Fruit fly (Drosophila melanogaster) whole organism, embryonic: ENCODE results near the gene CG15408.

ENCODE experiments used
- CG10147 ChIP-seq: fragments of 200-800 bp; sonication (Bioruptor generic); optimal IDR thresholded peaks from 2 replicates; lab custom pipeline; 2019; ENCODE audit warnings: missing biosample characterization, mild to moderate bottlenecking, missing genetic modification characterization, moderate library complexity
- CG10321 ChIP-seq: fragments of 200-800 bp; sonication (Bioruptor generic); IDR thresholded peaks from 2 replicates; pipeline ENCODE4 v1.3.6; 2022; ENCODE audit warnings: missing biosample characterization, missing genetic modification characterization
- CG10431 ChIP-seq: fragments of 200-800 bp; sonication (Bioruptor generic); optimal IDR thresholded peaks from 3 replicates; lab custom pipeline; 2018; ENCODE audit warnings: missing biosample characterization, mild to moderate bottlenecking, missing genetic modification characterization
- CG1233 ChIP-seq: fragments of 200-800 bp; sonication (Bioruptor generic); optimal IDR thresholded peaks from 4 replicates; lab custom pipeline; 2018; ENCODE audit warnings: missing biosample characterization, mild to moderate bottlenecking, missing genetic modification characterization
- CG12769 ChIP-seq: fragments of 200-800 bp; sonication (Bioruptor generic); optimal IDR thresholded peaks from 2 replicates; lab custom pipeline; 2019; ENCODE audit warnings: missing biosample characterization, mild to moderate bottlenecking, missing genetic modification characterization, moderate library complexity
- CG14710 ChIP-seq: fragments of 200-800 bp; sonication (Bioruptor generic); optimal IDR thresholded peaks from 3 replicates; lab custom pipeline; 2019; ENCODE audit warnings: missing biosample characterization, mild to moderate bottlenecking, missing genetic modification characterization, moderate library complexity
- CG14965 ChIP-seq: fragments of 200-800 bp; sonication (Bioruptor generic); optimal IDR thresholded peaks from 2 replicates; lab custom pipeline; 2016; ENCODE audit warnings: missing biosample characterization, missing genetic modification characterization, borderline replicate concordance
- CG15073 ChIP-seq: fragments of 200-800 bp; sonication (Bioruptor generic); optimal IDR thresholded peaks from 2 replicates; lab custom pipeline; 2016; ENCODE audit warnings: missing biosample characterization, missing genetic modification characterization
- CG1603 ChIP-seq: fragments of 200-800 bp; sonication (Bioruptor generic); optimal IDR thresholded peaks from 2 replicates; lab custom pipeline; 2019; ENCODE audit warnings: missing biosample characterization, mild to moderate bottlenecking, missing genetic modification characterization, moderate library complexity
- CG16863 ChIP-seq: fragments of 200-800 bp; sonication (Bioruptor generic); optimal IDR thresholded peaks from 3 replicates; lab custom pipeline; 2016; ENCODE audit warnings: missing biosample characterization, missing genetic modification characterization
- CG18599 ChIP-seq: fragments of 200-800 bp; sonication (Bioruptor generic); optimal IDR thresholded peaks from 3 replicates; lab custom pipeline; 2017; ENCODE audit warnings: missing biosample characterization, missing genetic modification characterization, mild to moderate bottlenecking, moderate library complexity, missing genetic modification reagents
- CG30431 ChIP-seq: fragments of 200-800 bp; sonication (Bioruptor generic); optimal IDR thresholded peaks from 2 replicates; lab custom pipeline; 2017; ENCODE audit warnings: missing biosample characterization, missing genetic modification characterization
- CG31224 ChIP-seq: fragments of 200-800 bp; sonication (Bioruptor generic); IDR thresholded peaks from 2 replicates; pipeline ENCODE4 v1.3.6; 2022; ENCODE audit warnings: missing biosample characterization, missing genetic modification characterization
- CG3838 ChIP-seq: fragments of 200-800 bp; sonication (Bioruptor generic); optimal IDR thresholded peaks from 3 replicates; lab custom pipeline; 2016; ENCODE audit warnings: missing biosample characterization, missing genetic modification characterization
- CG43689 ChIP-seq: fragments of 200-800 bp; sonication (Bioruptor generic); IDR thresholded peaks from 2 replicates; pipeline ENCODE4 v1.3.6; 2022; ENCODE audit warnings: missing biosample characterization, missing genetic modification characterization
- CG4730 ChIP-seq: fragments of 200-800 bp; sonication (Bioruptor generic); IDR thresholded peaks from 2 replicates; pipeline ENCODE4 v1.3.6; 2022; ENCODE audit warnings: missing biosample characterization, missing genetic modification characterization
- CG6272 ChIP-seq: fragments of 200-800 bp; sonication (Bioruptor generic); IDR thresholded peaks from 2 replicates; pipeline ENCODE4 v1.3.6; 2022; ENCODE audit warnings: missing biosample characterization, missing genetic modification characterization
- CG8924 ChIP-seq: fragments of 200-800 bp; optimal IDR thresholded peaks from 3 replicates; lab custom pipeline; 2019; ENCODE audit warnings: missing biosample characterization, mild to moderate bottlenecking, missing genetic modification characterization, moderate library complexity
- CG9437 ChIP-seq: fragments of 200-800 bp; sonication (Bioruptor generic); optimal IDR thresholded peaks from 2 replicates; lab custom pipeline; 2018; ENCODE audit warnings: missing biosample characterization, mild to moderate bottlenecking, missing genetic modification characterization
- CG9797 ChIP-seq: fragments of 200-800 bp; sonication (Bioruptor generic); optimal IDR thresholded peaks from 3 replicates; lab custom pipeline; 2018; ENCODE audit warnings: missing biosample characterization, mild to moderate bottlenecking, missing genetic modification characterization
- Ets65A ChIP-seq: fragments of 200-800 bp; sonication (Bioruptor generic); peaks from one replicate; lab custom pipeline; 2016; ENCODE audit warnings: missing biosample characterization, missing genetic modification characterization
- HLHmδ ChIP-seq: fragments of 200-800 bp; sonication (Bioruptor generic); optimal IDR thresholded peaks from 2 replicates; lab custom pipeline; 2018; ENCODE audit warnings: missing biosample characterization, mild to moderate bottlenecking, missing genetic modification characterization, moderate library complexity
- Hr39 ChIP-seq: fragments of >200 bp; optimal IDR thresholded peaks from 2 replicates; lab custom pipeline; 2017
- Hsf ChIP-seq: fragments of 200-800 bp; sonication (Bioruptor generic); optimal IDR thresholded peaks from 3 replicates; lab custom pipeline; 2016; ENCODE audit warnings: missing biosample characterization, missing genetic modification characterization
- NC2α ChIP-seq: fragments of 200-800 bp; sonication (Bioruptor generic); optimal IDR thresholded peaks from 2 replicates; lab custom pipeline; 2016; ENCODE audit warnings: missing biosample characterization, missing genetic modification characterization
- NC2β ChIP-seq: fragments of 200-800 bp; sonication (Bioruptor generic); optimal IDR thresholded peaks from 2 replicates; lab custom pipeline; 2016; ENCODE audit warnings: missing biosample characterization, missing genetic modification characterization
- Nf-YA ChIP-seq: fragments of 200-800 bp; sonication (Bioruptor generic); IDR thresholded peaks from 2 replicates; pipeline ENCODE4 v1.3.6; 2022; ENCODE audit warnings: missing biosample characterization, missing genetic modification characterization
- Nf-YB ChIP-seq: fragments of 200-800 bp; sonication (Bioruptor generic); optimal IDR thresholded peaks from 3 replicates; lab custom pipeline; 2019; ENCODE audit warnings: missing biosample characterization, mild to moderate bottlenecking, missing genetic modification characterization, moderate library complexity
- Sin3A ChIP-seq: fragments of >200 bp; optimal IDR thresholded peaks from 2 replicates; lab custom pipeline; 2018
- Sry-β ChIP-seq: fragments of 200-800 bp; sonication (Bioruptor generic); optimal IDR thresholded peaks from 2 replicates; lab custom pipeline; 2018; ENCODE audit warnings: missing biosample characterization, mild to moderate bottlenecking, missing genetic modification characterization, moderate library complexity
- Ssrp ChIP-seq: fragments of 200-800 bp; sonication (Bioruptor generic); optimal IDR thresholded peaks from 2 replicates; lab custom pipeline; 2018; ENCODE audit warnings: missing biosample characterization, mild to moderate bottlenecking, missing genetic modification characterization, moderate library complexity
- az2 ChIP-seq: fragments of 200-800 bp; sonication (Bioruptor generic); optimal IDR thresholded peaks from 3 replicates; lab custom pipeline; 2016; ENCODE audit warnings: missing biosample characterization, missing genetic modification characterization
- btn ChIP-seq: fragments of 200-800 bp; sonication (Bioruptor generic); optimal IDR thresholded peaks from 2 replicates; lab custom pipeline; 2016; ENCODE audit warnings: missing biosample characterization, missing genetic modification characterization
- caup ChIP-seq: fragments of 200-800 bp; sonication (Bioruptor generic); optimal IDR thresholded peaks from 3 replicates; lab custom pipeline; 2017; ENCODE audit warnings: missing biosample characterization, mild to moderate bottlenecking, missing genetic modification characterization, moderate library complexity; ENCODE audit not compliant: severe bottlenecking
- danr ChIP-seq: fragments of 200-800 bp; sonication (Bioruptor generic); IDR thresholded peaks from 2 replicates; pipeline ENCODE4 v1.3.6; 2022; ENCODE audit warnings: missing biosample characterization, missing genetic modification characterization
- emc ChIP-seq: fragments of 200-800 bp; sonication (Bioruptor generic); optimal IDR thresholded peaks from 2 replicates; lab custom pipeline; 2016; ENCODE audit warnings: missing biosample characterization, missing genetic modification characterization
- fd64A ChIP-seq: fragments of 200-800 bp; sonication (Bioruptor generic); optimal IDR thresholded peaks from 3 replicates; lab custom pipeline; 2018; ENCODE audit warnings: missing biosample characterization, mild to moderate bottlenecking, missing genetic modification characterization
- inv ChIP-seq: fragments of 200-800 bp; sonication (Bioruptor generic); IDR thresholded peaks from 2 replicates; pipeline ENCODE4 v1.3.6; 2022; ENCODE audit warnings: missing biosample characterization, missing genetic modification characterization; ENCODE audit not compliant: partially characterized antibody
- ken ChIP-seq: fragments of 200-800 bp; sonication (Bioruptor generic); IDR thresholded peaks from 3 replicates; pipeline ENCODE4 v1.3.6; 2022; ENCODE audit warnings: missing biosample characterization, missing genetic modification characterization
- knrl ChIP-seq: fragments of 200-800 bp; sonication (Bioruptor generic); IDR thresholded peaks from 3 replicates; pipeline ENCODE4 v1.3.6; 2022; ENCODE audit warnings: missing biosample characterization, missing genetic modification characterization; ENCODE audit not compliant: partially characterized antibody
- otp ChIP-seq: fragments of 200-800 bp; sonication (Bioruptor generic); IDR thresholded peaks from 3 replicates; pipeline ENCODE4, ENCODE4 v1.3.6; 2022; ENCODE audit warnings: missing biosample characterization, missing genetic modification characterization
- pan ChIP-seq, 4 experiments: fragments of >200 bp in 3 of 4; fragments of 200-800 bp in 1 of 4; sonication (Bioruptor generic) in 1 of 4; optimal IDR thresholded peaks in 3 of 4; IDR thresholded peaks in 1 of 4; 2 replicates each; pipeline versions ENCODE4 v1.3.6 to Lab custom; 2017 to 2022; ENCODE audit warnings: missing biosample characterization in 2 of 4, missing genetic modification characterization in 2 of 4, mixed read lengths in 1 of 4
- pho ChIP-seq: fragments of 200-800 bp; sonication (Bioruptor generic); optimal IDR thresholded peaks from 2 replicates; lab custom pipeline; 2016; ENCODE audit warnings: missing biosample characterization, missing genetic modification characterization
- phol ChIP-seq: fragments of 200-800 bp; sonication (Bioruptor generic); optimal IDR thresholded peaks from 3 replicates; lab custom pipeline; 2018; ENCODE audit warnings: missing biosample characterization, mild to moderate bottlenecking, missing genetic modification characterization, moderate library complexity
- schlank ChIP-seq: fragments of 200-800 bp; sonication (Bioruptor generic); optimal IDR thresholded peaks from 2 replicates; lab custom pipeline; 2018; ENCODE audit warnings: missing biosample characterization, mild to moderate bottlenecking, missing genetic modification characterization
- sna ChIP-seq: fragments of 200-800 bp; sonication (Bioruptor generic); IDR thresholded peaks from 2 replicates; pipeline ENCODE4 v1.3.6; 2022; ENCODE audit warnings: missing biosample characterization, missing genetic modification characterization; ENCODE audit not compliant: partially characterized antibody
- sr ChIP-seq: fragments of 200-800 bp; sonication (Bioruptor generic); IDR thresholded peaks from 3 replicates; pipeline ENCODE4 v1.3.6; 2022; ENCODE audit warnings: missing biosample characterization, missing genetic modification characterization
- twi ChIP-seq: fragments of 200-800 bp; optimal IDR thresholded peaks from 2 replicates; lab custom pipeline; 2019; ENCODE audit warnings: missing biosample characterization, mild to moderate bottlenecking, missing genetic modification characterization, moderate library complexity
- tx ChIP-seq: fragments of 200-800 bp; sonication (Bioruptor generic); optimal IDR thresholded peaks from 2 replicates; lab custom pipeline; 2016; ENCODE audit warnings: missing biosample characterization, missing genetic modification characterization
- z ChIP-seq: fragments of 200-800 bp; sonication (Bioruptor generic); IDR thresholded peaks from 3 replicates; pipeline ENCODE4 v1.3.6; 2022; ENCODE audit warnings: missing biosample characterization, missing genetic modification characterization

Gene CG15408

DNA sequence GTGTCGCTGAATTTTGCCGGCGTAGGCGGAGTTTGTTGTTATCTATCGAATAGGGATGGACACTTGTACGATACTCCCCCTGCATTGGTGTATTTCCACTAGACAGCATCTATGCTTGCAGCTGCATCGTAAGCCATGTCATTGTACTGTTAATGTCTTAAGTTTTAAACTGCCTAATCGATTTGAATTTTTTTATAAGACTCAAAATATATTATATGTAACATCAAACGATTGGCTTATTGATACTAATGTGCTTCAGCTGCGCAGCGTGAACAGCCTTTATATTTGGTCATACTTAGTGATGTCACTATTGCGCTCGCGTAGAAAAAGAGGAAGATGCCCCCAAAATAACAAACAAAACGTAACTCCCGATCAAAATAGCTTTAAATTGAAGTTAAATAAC is 44.1 kb downstream of the CG15408 start, which contains the start of the genes CG9662 and Ptpa (continued):
- TF ChIP-seq caup (GFP tag; lab: Kevin White, UChicago), result peak; percentile 61
- peak; percentile 2 for TF ChIP-seq CG15073 (GFP tag; lab: Kevin White, UChicago)
- TF ChIP-seq CG9797 (GFP tag; lab: Kevin White, UChicago), result peak; percentile 89
- peak; percentile 99 for TF ChIP-seq Ets65A (GFP tag; lab: Kevin White, UChicago)
- TF ChIP-seq sna, result peak; percentile 93
- peak; percentile 13 for TF ChIP-seq CG3838 (GFP tag; lab: Kevin White, UChicago)
- TF ChIP-seq inv (GFP tag; lab: Robert Waterston, UW), result peak; percentile 93
- TF ChIP-seq CG14710 (tag; lab: Kevin White, UChicago), result peak; percentile 90
- TF ChIP-seq CG10147 (GFP tag; lab: Kevin White, UChicago), result peak; percentile 55
- TF ChIP-seq Sry-β (GFP tag; lab: Kevin White, UChicago), result peak; percentile 52
- TF ChIP-seq NC2β (GFP tag; lab: Kevin White, UChicago), result peak; percentile 78
- peak; percentile 40 for TF ChIP-seq Nf-YB (GFP tag; lab: Kevin White, UChicago)
- peak; percentile 74 for TF ChIP-seq CG30431 (GFP tag; lab: Kevin White, UChicago)
- no peak for TF ChIP-seq HLHmδ (GFP tag; lab: Kevin White, UChicago)
- TF ChIP-seq ken (GFP tag; lab: Robert Waterston, UW), result peak; percentile 88
- peak; percentile 89 for TF ChIP-seq CG1603
- peak; percentile 73 for TF ChIP-seq CG31224 (GFP tag; lab: Robert Waterston, UW)
- TF ChIP-seq CG10431 (GFP tag; lab: Kevin White, UChicago), result no peak
- peak; percentile 87 for TF ChIP-seq CG6272 (GFP tag; lab: Robert Waterston, UW)
- peak; percentile 44 for TF ChIP-seq schlank (tag; lab: Kevin White, UChicago)
- TF ChIP-seq sr (GFP tag; lab: Robert Waterston, UW), result peak; percentile 59; the same call in 1 of the 3 replicates
- TF ChIP-seq pan (optimal IDR thresholded peaks at IDR 0.05; lab: Kevin White, UChicago), result no peak
- peak in 1 of 2 experiments; percentile 77 for TF ChIP-seq pan (GFP tag; optimal IDR thresholded peaks at IDR 0.05 in 1 of 2, IDR thresholded peaks at IDR 0.05 in 1 of 2)
- TF ChIP-seq danr (GFP tag; lab: Robert Waterston, UW), result peak; percentile 60
- no peak for TF ChIP-seq twi (tag; lab: Kevin White, UChicago)
- TF ChIP-seq CG14965, result no peak
- TF ChIP-seq CG9437 (GFP tag; lab: Kevin White, UChicago), result peak; percentile 79
- TF ChIP-seq CG43689, result no peak
- peak; percentile 79 for TF ChIP-seq Ssrp (tag; lab: Kevin White, UChicago)
- TF ChIP-seq otp (GFP tag; lab: Robert Waterston, UW), result peak; percentile 61; the same call in 2 of the 3 replicates
- TF ChIP-seq az2 (GFP tag; lab: Kevin White, UChicago), result peak; percentile 80
- peak; percentile 86 for TF ChIP-seq tx (GFP tag; lab: Kevin White, UChicago)
- TF ChIP-seq Nf-YA, result peak; percentile 45; the same call in 1 of the 2 replicates
- TF ChIP-seq emc (GFP tag; lab: Kevin White, UChicago), result peak; percentile 55
- TF ChIP-seq CG4730 (GFP tag; lab: Robert Waterston, UW), result peak; percentile 64
- TF ChIP-seq Hr39 (lab: Kevin White, UChicago), result no peak
- peak; percentile 98 for TF ChIP-seq knrl (GFP tag; lab: Robert Waterston, UW)
- no peak for TF ChIP-seq CG10321 (GFP tag; lab: Robert Waterston, UW)
- peak; percentile 74 for TF ChIP-seq CG8924
- TF ChIP-seq CG18599 (GFP tag; lab: Kevin White, UChicago), result peak; percentile 63
- TF ChIP-seq pho (GFP tag; lab: Kevin White, UChicago), result peak; percentile 91
- TF ChIP-seq NC2α (GFP tag; lab: Kevin White, UChicago), result peak; percentile 75
- peak; percentile 91 for TF ChIP-seq Hsf (GFP tag; lab: Kevin White, UChicago)
- TF ChIP-seq Sin3A (lab: Kevin White, UChicago), result peak; percentile 99
- TF ChIP-seq z (GFP tag; lab: Robert Waterston, UW), result no peak
- peak; percentile 87 for TF ChIP-seq CG12769 (tag; lab: Kevin White, UChicago)
- TF ChIP-seq CG16863 (GFP tag; lab: Kevin White, UChicago), result peak; percentile 72
- TF ChIP-seq phol, result peak; percentile 91
- peak; percentile 41 for TF ChIP-seq btn (GFP tag; lab: Kevin White, UChicago)
- TF ChIP-seq CG1233 (GFP tag; lab: Kevin White, UChicago), result peak; percentile 55
- no peak for TF ChIP-seq fd64A (GFP tag; lab: Kevin White, UChicago)
